Worm (Caenorhabditis elegans) whole organism, L4 larva: ENCODE results near the gene F55A11.8.

Experiments used
- R02D3.7 ChIP-seq: fragments of 150-350 bp; sonication (generic microtip); optimal IDR thresholded peaks from 3 replicates; lab custom pipeline; 2014; ENCODE audit warnings: missing biosample characterization, missing genetic modification characterization
- T26A8.4 ChIP-seq: fragments of 200-800 bp; sonication (Bioruptor generic); IDR thresholded peaks from 2 replicates; pipeline ENCODE4 v1.3.6; 2022; ENCODE audit warnings: missing genetic modification characterization, missing compliant biosample characterization
- Y48G9A.11 ChIP-seq: fragments of 200-800 bp; sonication (Bioruptor generic); IDR thresholded peaks from 2 replicates; pipeline ENCODE4 v1.3.6; 2022; ENCODE audit warnings: missing genetic modification reagents, missing genetic modification characterization, missing compliant biosample characterization
- Y5F2A.4 ChIP-seq: fragments of 200-800 bp; sonication (Bioruptor generic); optimal IDR thresholded peaks from 2 replicates; lab custom pipeline; 2018; ENCODE audit warnings: mild to moderate bottlenecking, missing genetic modification characterization, missing compliant biosample characterization
- ZK337.2 ChIP-seq: fragments of 200-800 bp; sonication (Bioruptor generic); IDR thresholded peaks from 2 replicates; pipeline ENCODE4 v1.3.6; 2022; ENCODE audit warnings: missing genetic modification reagents, missing genetic modification characterization, missing compliant biosample characterization
- ceh-20 ChIP-seq: fragments of 200-800 bp; sonication (Bioruptor generic); IDR thresholded peaks from 2 replicates; pipeline ENCODE4 v1.3.6; 2022; ENCODE audit warnings: missing genetic modification reagents, missing genetic modification characterization, missing compliant biosample characterization
- ceh-32 ChIP-seq: sonication (generic microtip); optimal IDR thresholded peaks from 2 replicates; lab custom pipeline; 2016; ENCODE audit warnings: mild to moderate bottlenecking, missing genetic modification characterization, missing compliant biosample characterization; ENCODE audit not compliant: poor library complexity
- ceh-62 ChIP-seq: sonication (generic microtip); optimal IDR thresholded peaks from 2 replicates; lab custom pipeline; 2017; ENCODE audit warnings: missing biosample characterization, missing genetic modification characterization
- ceh-82 ChIP-seq: sonication (generic microtip); optimal IDR thresholded peaks from 2 replicates; lab custom pipeline; 2017; ENCODE audit warnings: missing biosample characterization, missing genetic modification characterization
- dmd-6 ChIP-seq: fragments of 200-800 bp; sonication (Bioruptor generic); IDR thresholded peaks from 2 replicates; pipeline ENCODE4 v1.3.6; 2022; ENCODE audit warnings: missing genetic modification reagents, missing genetic modification characterization, missing compliant biosample characterization
- dmd-8 ChIP-seq: fragments of 200-800 bp; sonication (Bioruptor generic); IDR thresholded peaks from 2 replicates; pipeline ENCODE4 v1.3.6; 2022; ENCODE audit warnings: missing genetic modification characterization, missing compliant biosample characterization
- dpl-1 ChIP-seq: fragments of 150-350 bp; optimal IDR thresholded peaks from 2 replicates; lab custom pipeline; 2014; ENCODE audit warnings: missing biosample characterization, missing genetic modification reagents, missing genetic modification characterization
- egl-43 ChIP-seq: fragments of 200-800 bp; sonication (Bioruptor generic); IDR thresholded peaks from 2 replicates; pipeline ENCODE4 v1.3.6; 2022; ENCODE audit warnings: missing genetic modification reagents, missing genetic modification characterization, missing compliant biosample characterization
- gei-8 ChIP-seq: fragments of 200-800 bp; sonication (Bioruptor generic); optimal IDR thresholded peaks from 2 replicates; lab custom pipeline; 2018; ENCODE audit warnings: mild to moderate bottlenecking, missing genetic modification characterization, missing compliant biosample characterization
- hlh-11 ChIP-seq: fragments of 200-800 bp; sonication (Bioruptor generic); optimal IDR thresholded peaks from 2 replicates; lab custom pipeline; 2018; ENCODE audit warnings: mild to moderate bottlenecking, missing genetic modification characterization, missing compliant biosample characterization
- hlh-30 ChIP-seq: sonication (generic microtip); optimal IDR thresholded peaks from 2 replicates; lab custom pipeline; 2017; ENCODE audit warnings: antibody characterized with exemption, mild to moderate bottlenecking, missing genetic modification characterization, missing compliant biosample characterization; ENCODE audit not compliant: insufficient read depth
- lim-7 ChIP-seq: fragments of 200-800 bp; sonication (Bioruptor generic); IDR thresholded peaks from 2 replicates; pipeline ENCODE4 v1.3.6; 2022; ENCODE audit warnings: missing genetic modification characterization, missing compliant biosample characterization
- lin-13 ChIP-seq: fragments of 150-350 bp; optimal IDR thresholded peaks from 2 replicates; lab custom pipeline; 2014; ENCODE audit warnings: missing biosample characterization, missing genetic modification reagents, missing genetic modification characterization
- lin-15B ChIP-seq: fragments of 150-350 bp; sonication (generic microtip); optimal IDR thresholded peaks from 3 replicates; lab custom pipeline; 2014; ENCODE audit warnings: missing biosample characterization, missing genetic modification characterization
- lin-29 ChIP-seq: fragments of 200-800 bp; sonication (Bioruptor generic); IDR thresholded peaks from 2 replicates; pipeline ENCODE4 v1.3.6; 2022; ENCODE audit warnings: missing genetic modification reagents, missing genetic modification characterization, missing compliant biosample characterization
- lin-38 ChIP-seq: fragments of 200-800 bp; sonication (Bioruptor generic); IDR thresholded peaks from 2 replicates; pipeline ENCODE4 v1.3.6; 2022; ENCODE audit warnings: missing genetic modification reagents, missing genetic modification characterization, missing compliant biosample characterization
- lin-39 ChIP-seq: fragments of 150-350 bp; optimal IDR thresholded peaks from 2 replicates; lab custom pipeline; 2014; ENCODE audit warnings: missing biosample characterization, missing genetic modification reagents, missing genetic modification characterization
- lir-3 ChIP-seq: sonication (generic microtip); optimal IDR thresholded peaks from 2 replicates; lab custom pipeline; 2016; ENCODE audit warnings: mild to moderate bottlenecking, missing genetic modification characterization, missing compliant biosample characterization
- lsy-2 ChIP-seq, 2 experiments: fragments of 150-350 bp in 1 of 2; sonication (generic microtip) in 1 of 2; optimal IDR thresholded peaks; 2 replicates each; lab custom pipeline; 2014 to 2017; ENCODE audit warnings: missing biosample characterization in 2 of 2, missing genetic modification characterization in 2 of 2
- madf-5 ChIP-seq, 2 experiments: fragments of 200-800 bp; sonication (Bioruptor generic); IDR thresholded peaks; 2 replicates each; pipeline ENCODE4 v1.3.6; 2022; ENCODE audit warnings: missing compliant biosample characterization in 2 of 2, missing genetic modification characterization in 2 of 2
- madf-9 ChIP-seq: fragments of 200-800 bp; sonication (Bioruptor generic); conservative IDR thresholded peaks from 2 replicates; pipeline ENCODE4 v1.3.6; 2022; ENCODE audit warnings: missing genetic modification reagents, missing genetic modification characterization, missing compliant biosample characterization
- mdl-1 ChIP-seq, 2 experiments: fragments of 150-350 bp in 1 of 2; sonication (generic microtip) in 1 of 2; optimal IDR thresholded peaks; 2 replicates each; lab custom pipeline; 2014 to 2017; ENCODE audit warnings: missing biosample characterization in 2 of 2, missing genetic modification characterization in 2 of 2
- mdt-29 ChIP-seq: fragments of 200-800 bp; sonication (Bioruptor generic); IDR thresholded peaks from 2 replicates; pipeline ENCODE4 v1.3.6; 2022; ENCODE audit warnings: missing genetic modification reagents, missing genetic modification characterization, missing compliant biosample characterization
- mes-2 ChIP-seq: sonication (generic microtip); optimal IDR thresholded peaks from 2 replicates; lab custom pipeline; 2016; ENCODE audit warnings: missing genotype, mild to moderate bottlenecking, missing genetic modification characterization, missing compliant biosample characterization; ENCODE audit not compliant: poor library complexity, severe bottlenecking
- mxl-3 ChIP-seq: fragments of 200-800 bp; sonication (Bioruptor generic); optimal IDR thresholded peaks from 2 replicates; lab custom pipeline; 2018; ENCODE audit warnings: mild to moderate bottlenecking, missing genetic modification characterization, missing compliant biosample characterization
- nhr-10 ChIP-seq: fragments of 150-350 bp; optimal IDR thresholded peaks from 2 replicates; lab custom pipeline; 2014; ENCODE audit warnings: missing biosample characterization, missing genetic modification characterization
- nhr-102 ChIP-seq: sonication (generic microtip); optimal IDR thresholded peaks from 2 replicates; lab custom pipeline; 2016; ENCODE audit warnings: mild to moderate bottlenecking, missing genetic modification characterization, moderate library complexity, missing compliant biosample characterization
- nhr-11 ChIP-seq: fragments of 150-350 bp; optimal IDR thresholded peaks from 2 replicates; lab custom pipeline; 2014; ENCODE audit warnings: missing biosample characterization, missing genetic modification characterization
- nhr-237 ChIP-seq: sonication (generic microtip); optimal IDR thresholded peaks from 2 replicates; lab custom pipeline; 2017; ENCODE audit warnings: missing biosample characterization, missing genetic modification characterization
- nhr-28 ChIP-seq: fragments of 150-350 bp; optimal IDR thresholded peaks from 2 replicates; lab custom pipeline; 2014; ENCODE audit warnings: missing biosample characterization, missing genetic modification characterization
- nhr-41 ChIP-seq: fragments of 200-800 bp; sonication (Bioruptor generic); IDR thresholded peaks from 2 replicates; pipeline ENCODE4 v1.3.6; 2022; ENCODE audit warnings: missing genetic modification reagents, missing genetic modification characterization, missing compliant biosample characterization
- nhr-42 ChIP-seq: fragments of 200-800 bp; sonication (Bioruptor generic); IDR thresholded peaks from 2 replicates; pipeline ENCODE4 v1.3.6; 2022; ENCODE audit warnings: missing genetic modification characterization, missing compliant biosample characterization
- nhr-48 ChIP-seq: sonication (generic microtip); optimal IDR thresholded peaks from 2 replicates; lab custom pipeline; 2016; ENCODE audit warnings: mild to moderate bottlenecking, missing genetic modification characterization, missing compliant biosample characterization
- nhr-76 ChIP-seq: fragments of 150-350 bp; optimal IDR thresholded peaks from 2 replicates; lab custom pipeline; 2014; ENCODE audit warnings: missing biosample characterization, missing genetic modification characterization
- php-3 ChIP-seq: fragments of 200-800 bp; sonication (Bioruptor generic); IDR thresholded peaks from 2 replicates; pipeline ENCODE4 v1.3.6; 2022; ENCODE audit warnings: missing genetic modification reagents, missing genetic modification characterization, missing compliant biosample characterization
- sdz-12 ChIP-seq: fragments of 200-800 bp; sonication (Bioruptor generic); optimal IDR thresholded peaks from 2 replicates; lab custom pipeline; 2018; ENCODE audit warnings: mild to moderate bottlenecking, missing genetic modification characterization, missing compliant biosample characterization
- set-16 ChIP-seq: fragments of 200-800 bp; sonication (Bioruptor generic); IDR thresholded peaks from 2 replicates; pipeline ENCODE4 v1.3.6; 2022; ENCODE audit warnings: missing genetic modification reagents, missing genetic modification characterization, missing compliant biosample characterization
- snpc-1.2 ChIP-seq: fragments of 200-800 bp; sonication (Bioruptor generic); IDR thresholded peaks from 2 replicates; pipeline ENCODE4 v1.3.6; 2022; ENCODE audit warnings: missing genetic modification reagents, missing genetic modification characterization, missing compliant biosample characterization
- snpc-4 ChIP-seq: fragments of 150-350 bp; optimal IDR thresholded peaks from 2 replicates; lab custom pipeline; 2014; ENCODE audit warnings: missing biosample characterization, missing genetic modification characterization
- spr-1 ChIP-seq: sonication (generic microtip); optimal IDR thresholded peaks from 2 replicates; lab custom pipeline; 2016; ENCODE audit warnings: mild to moderate bottlenecking, missing genetic modification characterization, missing compliant biosample characterization
- tag-97 ChIP-seq: fragments of 200-800 bp; sonication (Bioruptor generic); IDR thresholded peaks from 2 replicates; pipeline ENCODE4 v1.3.6; 2022; ENCODE audit warnings: missing genetic modification characterization, missing compliant biosample characterization
- tra-1 ChIP-seq: fragments of 200-800 bp; sonication (Bioruptor generic); IDR thresholded peaks from 2 replicates; pipeline ENCODE4 v1.3.6; 2022; ENCODE audit warnings: missing genetic modification reagents, missing genetic modification characterization, missing compliant biosample characterization
- unc-130 ChIP-seq: sonication (generic microtip); optimal IDR thresholded peaks from 2 replicates; lab custom pipeline; 2016; ENCODE audit warnings: missing genetic modification reagents, missing genetic modification characterization, missing compliant biosample characterization
- zfp-2 ChIP-seq: sonication (generic microtip); optimal IDR thresholded peaks from 2 replicates; lab custom pipeline; 2016; ENCODE audit warnings: mild to moderate bottlenecking, missing genetic modification characterization, missing compliant biosample characterization
- zip-11 ChIP-seq: fragments of 200-800 bp; sonication (Bioruptor generic); IDR thresholded peaks from 2 replicates; pipeline ENCODE4 v1.3.6; 2022; ENCODE audit warnings: missing genetic modification characterization, missing compliant biosample characterization
- zip-2 ChIP-seq: fragments of 150-350 bp; optimal IDR thresholded peaks from 2 replicates; lab custom pipeline; 2014; ENCODE audit warnings: missing biosample characterization, missing genetic modification characterization

The F55A11.8 gene

DNA sequence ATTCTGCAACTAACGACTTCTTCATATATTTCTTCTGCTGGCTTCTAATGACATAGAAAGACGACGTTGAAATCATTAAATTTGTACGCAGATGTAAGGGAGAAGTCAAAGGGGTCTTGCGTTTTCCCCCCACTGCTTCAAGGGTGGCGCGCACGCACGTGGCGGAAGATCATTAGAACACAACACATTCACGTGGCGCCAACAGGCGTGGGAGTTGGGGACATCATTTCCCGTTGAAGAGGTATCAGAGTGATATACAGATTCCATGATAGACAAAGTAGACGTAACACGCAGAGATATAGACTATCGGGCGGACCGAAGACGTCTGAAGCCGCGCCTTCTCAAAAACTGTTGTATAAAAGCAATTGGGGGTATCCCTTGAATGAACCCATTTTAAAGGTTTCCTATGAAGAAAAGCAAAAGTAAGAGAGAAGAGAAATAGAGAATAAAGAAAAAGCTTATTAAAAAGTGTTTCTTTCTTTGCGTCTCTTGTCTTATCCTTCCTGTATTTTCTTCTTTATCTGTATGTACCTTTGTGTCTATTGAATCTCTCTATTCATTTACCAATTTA lies 11.3 kb downstream of the F55A11.8 start (continued):
- peak; percentile 28 for TF ChIP-seq nhr-10 (tag; lab: Kevin White, UChicago)
- TF ChIP-seq hlh-30 (tag; lab: Kevin White, UChicago) = peak; percentile 82
- no peak for TF ChIP-seq zip-11 (GFP tag; lab: Robert Waterston, UW)
- no peak for TF ChIP-seq madf-9 (GFP tag; lab: Robert Waterston, UW)
- no peak for TF ChIP-seq ceh-62 (tag; lab: Kevin White, UChicago)
- no peak for TF ChIP-seq ZK337.2 (GFP tag; lab: Robert Waterston, UW)
- TF ChIP-seq zip-2 (tag; lab: Kevin White, UChicago) = no peak
- TF ChIP-seq mes-2 (tag; lab: Kevin White, UChicago) = no peak
- peak; percentile 31 for TF ChIP-seq sdz-12 (GFP tag; lab: Kevin White, UChicago)
- no peak for TF ChIP-seq lin-15B (tag; lab: Kevin White, UChicago)
- no peak for TF ChIP-seq Y48G9A.11 (GFP tag; lab: Robert Waterston, UW)
- TF ChIP-seq mxl-3 (GFP tag; lab: Kevin White, UChicago) = peak; percentile 99
- no peak for TF ChIP-seq set-16 (GFP tag; lab: Robert Waterston, UW)
- TF ChIP-seq lin-29 (GFP tag; lab: Robert Waterston, UW) = peak; percentile 63; the same call in 1 of the 2 replicates
- peak; percentile 84 for TF ChIP-seq spr-1 (tag; lab: Kevin White, UChicago)
- no peak for TF ChIP-seq unc-130 (GFP tag; lab: Kevin White, UChicago)
- no peak for TF ChIP-seq ceh-32 (tag; lab: Kevin White, UChicago)
- peak; percentile 82 for TF ChIP-seq dmd-6 (GFP tag; lab: Robert Waterston, UW)
- peak; percentile 99 for TF ChIP-seq nhr-48 (tag; lab: Kevin White, UChicago)
- TF ChIP-seq lin-39 (tag; lab: Kevin White, UChicago) = no peak
- TF ChIP-seq nhr-41 = peak; percentile 44; the same call in 1 of the 2 replicates
- no peak for TF ChIP-seq zfp-2 (tag; lab: Kevin White, UChicago)
- TF ChIP-seq nhr-76 (tag; lab: Kevin White, UChicago) = no peak
- TF ChIP-seq tag-97 (GFP tag; lab: Robert Waterston, UW) = no peak
- no peak for TF ChIP-seq snpc-1.2
- TF ChIP-seq ceh-20 (GFP tag; lab: Robert Waterston, UW) = peak; percentile 65; the same call in 1 of the 2 replicates
- TF ChIP-seq snpc-4 = no peak
- TF ChIP-seq lsy-2 (tag; optimal IDR thresholded peaks at IDR 0.05; lab: Kevin White, UChicago) = peak in 1 of 2 experiments; percentile 67
- no peak for TF ChIP-seq egl-43 (GFP tag; lab: Robert Waterston, UW)
- TF ChIP-seq T26A8.4 (GFP tag; lab: Robert Waterston, UW) = peak; percentile 59
- no peak for TF ChIP-seq dmd-8
- no peak for TF ChIP-seq mdt-29
- TF ChIP-seq dpl-1 (GFP tag; lab: Kevin White, UChicago) = peak; percentile 13
- peak; percentile 27 for TF ChIP-seq nhr-11 (tag; lab: Kevin White, UChicago)
- no peak for TF ChIP-seq php-3 (GFP tag; lab: Robert Waterston, UW)
- peak; percentile 32 for TF ChIP-seq nhr-28 (tag; lab: Kevin White, UChicago)
- no peak for TF ChIP-seq lir-3 (tag; lab: Kevin White, UChicago)
- TF ChIP-seq hlh-11 (tag; lab: Kevin White, UChicago) = peak; percentile 94
- no peak for TF ChIP-seq Y5F2A.4 (GFP tag; lab: Kevin White, UChicago)
- TF ChIP-seq madf-5 (GFP tag; IDR thresholded peaks at IDR 0.05; lab: Robert Waterston, UW) = no peak
- TF ChIP-seq tra-1 (GFP tag; lab: Robert Waterston, UW) = peak; percentile 74
- peak; percentile 84 for TF ChIP-seq nhr-102 (tag; lab: Kevin White, UChicago)
- TF ChIP-seq lin-38 = peak; percentile 37; the same call in 1 of the 2 replicates
- peak; percentile 88 to 92 for TF ChIP-seq mdl-1 (tag; optimal IDR thresholded peaks at IDR 0.05; lab: Kevin White, UChicago)
- TF ChIP-seq lim-7 (GFP tag; lab: Robert Waterston, UW) = no peak
- no peak for TF ChIP-seq nhr-42 (GFP tag; lab: Robert Waterston, UW)
- TF ChIP-seq ceh-82 (tag; lab: Kevin White, UChicago) = no peak
- peak; percentile 11 for TF ChIP-seq gei-8 (GFP tag; lab: Kevin White, UChicago)
- TF ChIP-seq lin-13 = no peak
- no peak for TF ChIP-seq R02D3.7
- no peak for TF ChIP-seq nhr-237 (tag; lab: Kevin White, UChicago)
